Fruit fly (Drosophila melanogaster): ENCODE results near the gene CG43098.
A peak's percentile ranks its signal among the peaks of the same experiment; 100 is the strongest.

Gene CG43098

DNA sequence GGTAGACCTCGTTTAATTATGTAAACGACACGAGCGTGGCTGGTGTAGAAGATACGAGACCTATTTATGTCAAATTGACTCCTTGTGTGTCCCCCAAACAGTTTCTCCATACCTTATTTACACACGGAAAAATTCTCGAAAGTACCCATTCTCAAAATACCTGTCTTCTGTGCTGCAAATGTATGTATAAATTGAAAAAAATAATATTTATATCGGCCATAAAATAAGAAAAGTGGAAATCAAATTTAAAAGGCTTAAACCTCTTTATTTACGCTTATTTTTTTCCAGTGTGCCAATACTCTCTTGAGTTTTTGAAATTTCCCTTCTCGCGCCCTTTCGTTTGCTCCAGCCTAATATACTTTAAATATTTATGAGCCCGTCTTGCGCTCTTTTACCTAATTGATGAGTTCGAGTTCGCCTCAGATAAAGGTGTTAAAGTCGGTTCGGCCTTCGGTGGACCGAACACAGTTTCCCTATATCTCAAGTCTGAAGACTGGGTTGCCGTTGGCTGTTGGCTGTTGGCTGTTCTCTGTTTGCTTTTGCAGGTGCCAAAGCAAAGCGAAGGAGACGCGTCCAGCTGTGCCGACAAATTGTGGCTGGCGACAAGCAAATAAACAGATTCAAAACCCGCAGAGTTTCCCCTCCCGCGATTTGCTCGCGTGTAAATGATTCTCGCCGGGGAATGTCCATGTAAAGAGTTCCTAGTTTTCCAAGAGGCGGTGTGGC, 20.1 kb upstream of the CG43098 start (continued):
- no peak for TF ChIP-seq CG16813 (GFP tag; IDR thresholded peaks at IDR 0.05; ENCODE audit: partially characterized antibody)
- peak; percentile 54 for TF ChIP-seq CG12219 (GFP tag; optimal IDR thresholded peaks at IDR 0.05)
- peak; percentile 51 for TF ChIP-seq ems (GFP tag; optimal IDR thresholded peaks at IDR 0.05)
- TF ChIP-seq Med (GFP tag) = peak; percentile 84
- TF ChIP-seq lmd (GFP tag; IDR thresholded peaks at IDR 0.05) = peak; percentile 62
- TF ChIP-seq CG8290 (GFP tag; optimal IDR thresholded peaks at IDR 0.05) = peak; percentile 75
- peak in 1 of 2 experiments; percentile 34 for TF ChIP-seq CG8290 (tag; optimal IDR thresholded peaks at IDR 0.05)
- TF ChIP-seq CG6689 (GFP tag; IDR thresholded peaks at IDR 0.05) = peak; percentile 66
- peak; percentile 39 for TF ChIP-seq CG6254 (GFP tag; optimal IDR thresholded peaks at IDR 0.05)
- TF ChIP-seq CG15479 (GFP tag; optimal IDR thresholded peaks at IDR 0.05) = no peak
- no peak for TF ChIP-seq CG16779 (GFP tag; IDR thresholded peaks at IDR 0.05)
- TF ChIP-seq Fer2 (tag; optimal IDR thresholded peaks at IDR 0.05) = no peak
- TF ChIP-seq Ssrp (tag; optimal IDR thresholded peaks at IDR 0.05) = peak; percentile 85
- peak; percentile 59 for TF ChIP-seq CG12744 (GFP tag; optimal IDR thresholded peaks at IDR 0.05)
- peak; percentile 62 for TF ChIP-seq bab2 (GFP tag; optimal IDR thresholded peaks at IDR 0.05)
- TF ChIP-seq ato (GFP tag; IDR thresholded peaks at IDR 0.05; ENCODE audit: partially characterized antibody) = no peak
- TF ChIP-seq CG3995 (GFP tag; optimal IDR thresholded peaks at IDR 0.05) = no peak
- peak; percentile 82 for TF ChIP-seq CG11093 (GFP tag; IDR thresholded peaks at IDR 0.05)
- TF ChIP-seq h (optimal IDR thresholded peaks at IDR 0.05) = no peak
- peak; percentile 60; the same call in 1 of the 3 replicates for TF ChIP-seq so (GFP tag; IDR thresholded peaks at IDR 0.05)
- TF ChIP-seq twi (tag; optimal IDR thresholded peaks at IDR 0.05) = peak; percentile 70
- peak; percentile 42 for TF ChIP-seq CG12659 (GFP tag; optimal IDR thresholded peaks at IDR 0.05)
- no peak for TF ChIP-seq nerfin-2 (GFP tag; IDR thresholded peaks at IDR 0.05; ENCODE audit: partially characterized antibody)
- peak; percentile 43; the same call in 1 of the 2 replicates for TF ChIP-seq dati (GFP tag; IDR thresholded peaks at IDR 0.05)
- no peak for TF ChIP-seq CG12769 (tag; optimal IDR thresholded peaks at IDR 0.05)
- TF ChIP-seq Hmx (GFP tag; optimal IDR thresholded peaks at IDR 0.05) = peak; percentile 54
- TF ChIP-seq peb (GFP tag; IDR thresholded peaks at IDR 0.05) = peak; percentile 61
- peak; percentile 76 for TF ChIP-seq PHDP (tag; optimal IDR thresholded peaks at IDR 0.05)
- TF ChIP-seq az2 (GFP tag; optimal IDR thresholded peaks at IDR 0.05) = peak; percentile 88
- TF ChIP-seq CG11247 (GFP tag; IDR thresholded peaks at IDR 0.05) = peak; percentile 41; the same call in 1 of the 2 replicates
- peak; percentile 41 for TF ChIP-seq CG6813 (GFP tag; optimal IDR thresholded peaks at IDR 0.05)
- peak; percentile 83 for TF ChIP-seq CG7839 (tag; optimal IDR thresholded peaks at IDR 0.05)
- TF ChIP-seq stwl (tag; optimal IDR thresholded peaks at IDR 0.05) = peak; percentile 2
- peak; percentile 45 for TF ChIP-seq ind (GFP tag; optimal IDR thresholded peaks at IDR 0.05)
- no peak for TF ChIP-seq Dfd (GFP tag; optimal IDR thresholded peaks at IDR 0.05)
- no peak for TF ChIP-seq ssp (GFP tag; IDR thresholded peaks at IDR 0.05)
- no peak for TF ChIP-seq ftz-f1 (GFP tag; optimal IDR thresholded peaks at IDR 0.05)
- TF ChIP-seq Antp (GFP tag; optimal IDR thresholded peaks at IDR 0.05) = peak; percentile 39
- no peak for TF ChIP-seq CG1832 (GFP tag; optimal IDR thresholded peaks at IDR 0.05)
- peak; percentile 53 for TF ChIP-seq Atf-2 (GFP tag; optimal IDR thresholded peaks at IDR 0.05)
- TF ChIP-seq CG13424 (tag; optimal IDR thresholded peaks at IDR 0.05) = peak; percentile 81
- TF ChIP-seq CG4820 (GFP tag; optimal IDR thresholded peaks at IDR 0.05) = peak; percentile 66
- TF ChIP-seq disco-r (GFP tag; optimal IDR thresholded peaks at IDR 0.05) = peak; percentile 44
- TF ChIP-seq prd (optimal IDR thresholded peaks at IDR 0.05) = no peak
- TF ChIP-seq prd (GFP tag; IDR thresholded peaks at IDR 0.05) = peak; percentile 86
- TF ChIP-seq Sox100B (GFP tag; optimal IDR thresholded peaks at IDR 0.05) = peak; percentile 53
- TF ChIP-seq chif (GFP tag; optimal IDR thresholded peaks at IDR 0.05) = peak in 1 of 2 experiments; percentile 87
- no peak for TF ChIP-seq Doc3 (GFP tag; IDR thresholded peaks at IDR 0.05; ENCODE audit: partially characterized antibody)
- peak; percentile 63 for TF ChIP-seq tin (GFP tag; optimal IDR thresholded peaks at IDR 0.05)
- peak; percentile 56 for TF ChIP-seq CG13123 (GFP tag; optimal IDR thresholded peaks at IDR 0.05)

Measured in whole organism, embryonic.